Worm (Caenorhabditis elegans) whole organism, young adult: ENCODE data around the gene F54D1.6.

Experiments
- egrh-3 ChIP-seq: fragments of 200-800 bp; sonication (Bioruptor generic); IDR thresholded peaks from 2 replicates; pipeline ENCODE4 v1.3.6; 2022; ENCODE audit warnings: missing genetic modification reagents, missing genetic modification characterization, missing compliant biosample characterization
- hsf-1 ChIP-seq: fragments of 200-800 bp; sonication (Bioruptor generic); IDR thresholded peaks from 2 replicates; pipeline ENCODE4 v1.3.6; 2022; ENCODE audit warnings: missing genetic modification reagents, missing genetic modification characterization, missing compliant biosample characterization
- nhr-90 ChIP-seq: sonication (generic microtip); optimal IDR thresholded peaks from 2 replicates; lab custom pipeline; 2016; ENCODE audit warnings: missing genotype, mild to moderate bottlenecking, missing genetic modification characterization, missing compliant biosample characterization
- rec-8 ChIP-seq, 2 experiments: sonication (generic microtip); optimal IDR thresholded peaks; 2 replicates each; lab custom pipeline; 2016; ENCODE audit warnings: mild to moderate bottlenecking in 2 of 2, missing genetic modification characterization in 2 of 2, missing genetic modification reagents in 2 of 2, missing genotype in 2 of 2, missing biosample characterization in 1 of 2, missing compliant biosample characterization in 1 of 2, moderate library complexity in 1 of 2

- TF ChIP-seq egrh-3 (GFP tag; lab: Robert Waterston, UW) (no peak), nhr-90 (no peak), hsf-1 (peak; percentile 48; the same call in 1 of the 2 replicates), rec-8 (tag; optimal IDR thresholded peaks at IDR 0.05; lab: Kevin White, UChicago) (no peak)
Measured at ce11 chrIV:11340735-11341443, 53.3 kb downstream of the F54D1.6 start.
